Fruit fly (Drosophila melanogaster) whole organism, embryonic: ENCODE data around the gene Hn.

Experiments
- ATbp ChIP-seq: fragments of 200-800 bp; sonication (Bioruptor generic); optimal IDR thresholded peaks from 2 replicates; lab custom pipeline; 2017; ENCODE audit warnings: missing biosample characterization, mild to moderate bottlenecking, missing genetic modification characterization, missing genetic modification reagents
- Aef1 ChIP-seq: fragments of 200-800 bp; sonication (Bioruptor generic); IDR thresholded peaks from 3 replicates; pipeline ENCODE4 v1.3.6; 2022; ENCODE audit warnings: missing biosample characterization, missing genetic modification characterization
- Blimp-1 ChIP-seq: fragments of 200-800 bp; sonication (Bioruptor generic); optimal IDR thresholded peaks from 3 replicates; lab custom pipeline; 2018; ENCODE audit warnings: missing biosample characterization, missing genetic modification characterization, mild to moderate bottlenecking, moderate library complexity, missing genetic modification reagents
- CG11504 ChIP-seq: fragments of 200-800 bp; sonication (Bioruptor generic); optimal IDR thresholded peaks from 3 replicates; lab custom pipeline; 2019; ENCODE audit warnings: missing biosample characterization, mild to moderate bottlenecking, missing genetic modification characterization, moderate library complexity
- CG12236 ChIP-seq: fragments of 200-800 bp; sonication (Bioruptor generic); optimal IDR thresholded peaks from 2 replicates; lab custom pipeline; 2016; ENCODE audit warnings: missing biosample characterization, missing genetic modification characterization
- CG12659 ChIP-seq: fragments of 200-800 bp; sonication (Bioruptor generic); optimal IDR thresholded peaks from 3 replicates; lab custom pipeline; 2017; ENCODE audit warnings: mild to moderate bottlenecking, missing biosample characterization, missing genetic modification reagents, missing genetic modification characterization
- CG13296 ChIP-seq: fragments of 200-800 bp; sonication (Bioruptor generic); optimal IDR thresholded peaks from 3 replicates; lab custom pipeline; 2018; ENCODE audit warnings: missing biosample characterization, mild to moderate bottlenecking, missing genetic modification characterization
- CG17912 ChIP-seq: fragments of 200-800 bp; sonication (Bioruptor generic); optimal IDR thresholded peaks from 2 replicates; lab custom pipeline; 2018; ENCODE audit warnings: missing biosample characterization, mild to moderate bottlenecking, missing genetic modification characterization
- CG2712 ChIP-seq: fragments of 200-800 bp; optimal IDR thresholded peaks from 3 replicates; lab custom pipeline; 2019; ENCODE audit warnings: missing biosample characterization, mild to moderate bottlenecking, missing genetic modification characterization, moderate library complexity
- CG3163 ChIP-seq: fragments of 200-800 bp; sonication (Bioruptor generic); optimal IDR thresholded peaks from 3 replicates; lab custom pipeline; 2016; ENCODE audit warnings: missing biosample characterization, missing genetic modification characterization
- CG33213 ChIP-seq: fragments of 200-800 bp; sonication (Bioruptor generic); optimal IDR thresholded peaks from 3 replicates; lab custom pipeline; 2016; ENCODE audit warnings: missing biosample characterization, missing genetic modification characterization
- CG34224 ChIP-seq: fragments of 200-800 bp; sonication (Bioruptor generic); IDR thresholded peaks from 3 replicates; pipeline ENCODE4 v1.3.6; 2022; ENCODE audit warnings: missing biosample characterization, missing genetic modification characterization; ENCODE audit not compliant: partially characterized antibody
- CG34422 ChIP-seq: fragments of 200-800 bp; sonication (Bioruptor generic); IDR thresholded peaks from 3 replicates; pipeline ENCODE4 v1.3.6; 2022; ENCODE audit warnings: missing biosample characterization, missing genetic modification characterization
- CG4282 ChIP-seq: fragments of 200-800 bp; sonication (Bioruptor generic); optimal IDR thresholded peaks from 2 replicates; lab custom pipeline; 2016; ENCODE audit warnings: missing biosample characterization, missing genetic modification characterization
- CG4707 ChIP-seq: fragments of 200-800 bp; sonication (Bioruptor generic); optimal IDR thresholded peaks from 2 replicates; lab custom pipeline; 2018; ENCODE audit warnings: missing biosample characterization, mild to moderate bottlenecking, missing genetic modification characterization, moderate library complexity
- Dad ChIP-seq: fragments of 200-800 bp; sonication (Bioruptor generic); optimal IDR thresholded peaks from 3 replicates; lab custom pipeline; 2016; ENCODE audit warnings: missing biosample characterization, missing genetic modification characterization
- Dbx ChIP-seq: fragments of 200-800 bp; sonication (Bioruptor generic); IDR thresholded peaks from 3 replicates; pipeline ENCODE4 v1.3.6; 2022; ENCODE audit warnings: missing biosample characterization, missing genetic modification characterization
- Dip2 ChIP-seq: fragments of 200-800 bp; sonication (Bioruptor generic); IDR thresholded peaks from 2 replicates; pipeline ENCODE4 v1.3.6; 2022; ENCODE audit warnings: missing biosample characterization, missing genetic modification characterization
- Dll ChIP-seq: fragments of 200-800 bp; sonication (Bioruptor generic); IDR thresholded peaks from 4 replicates; pipeline ENCODE4 v1.3.6; 2022; ENCODE audit warnings: missing biosample characterization, missing genetic modification characterization; ENCODE audit not compliant: partially characterized antibody
- Doc2 ChIP-seq: fragments of 200-800 bp; sonication (Bioruptor generic); IDR thresholded peaks from 2 replicates; pipeline ENCODE4 v1.3.6; 2022; ENCODE audit warnings: missing biosample characterization, missing genetic modification characterization
- Ets65A ChIP-seq: fragments of 200-800 bp; sonication (Bioruptor generic); peaks from one replicate; lab custom pipeline; 2016; ENCODE audit warnings: missing biosample characterization, missing genetic modification characterization
- H15 ChIP-seq: fragments of 200-800 bp; sonication (Bioruptor generic); IDR thresholded peaks from 3 replicates; pipeline ENCODE4 v1.3.6; 2022; ENCODE audit warnings: missing biosample characterization, missing genetic modification characterization
- Trl ChIP-seq, 3 experiments: fragments of >200 bp in 2 of 3; fragments of 200-800 bp in 1 of 3; sonication (Bioruptor generic) in 1 of 3; optimal IDR thresholded peaks; 2 replicates in 1 of 3; 3 replicates in 2 of 3; lab custom pipeline; 2016 to 2017; ENCODE audit warnings: missing biosample characterization in 1 of 3, missing genetic modification characterization in 1 of 3
- Vsx1 ChIP-seq: fragments of 200-800 bp; sonication (Bioruptor generic); optimal IDR thresholded peaks from 2 replicates; lab custom pipeline; 2017; ENCODE audit warnings: missing biosample characterization, mild to moderate bottlenecking, missing genetic modification characterization, missing genetic modification reagents
- abd-A ChIP-seq: fragments of 200-800 bp; sonication (Bioruptor generic); optimal IDR thresholded peaks from 3 replicates; lab custom pipeline; 2019; ENCODE audit warnings: missing biosample characterization, mild to moderate bottlenecking, missing genetic modification characterization, moderate library complexity
- cg ChIP-seq: fragments of 200-800 bp; sonication (Bioruptor generic); optimal IDR thresholded peaks from 3 replicates; lab custom pipeline; 2019; ENCODE audit warnings: missing biosample characterization, mild to moderate bottlenecking, missing genetic modification characterization, moderate library complexity
- chinmo ChIP-seq: fragments of 200-800 bp; sonication (Bioruptor generic); IDR thresholded peaks from 4 replicates; pipeline ENCODE4 v1.3.6; 2022; ENCODE audit warnings: missing biosample characterization, missing genetic modification characterization; ENCODE audit not compliant: partially characterized antibody
- chn ChIP-seq: fragments of 200-800 bp; sonication (Bioruptor generic); optimal IDR thresholded peaks from 2 replicates; lab custom pipeline; 2016; ENCODE audit warnings: missing biosample characterization, missing genetic modification characterization
- corto ChIP-seq: fragments of 200-800 bp; sonication (Bioruptor generic); optimal IDR thresholded peaks from 2 replicates; lab custom pipeline; 2016; ENCODE audit warnings: missing biosample characterization, mild to moderate bottlenecking, missing genetic modification characterization, moderate library complexity
- cwo ChIP-seq: fragments of 200-800 bp; sonication (Bioruptor generic); optimal IDR thresholded peaks from 3 replicates; lab custom pipeline; 2017; ENCODE audit warnings: missing biosample characterization, missing genetic modification characterization, mild to moderate bottlenecking, moderate library complexity, missing genetic modification reagents
- dan ChIP-seq: fragments of 200-800 bp; sonication (Bioruptor generic); IDR thresholded peaks from 2 replicates; pipeline ENCODE4 v1.3.6; 2022; ENCODE audit warnings: missing biosample characterization, missing genetic modification characterization
- fru ChIP-seq: fragments of >200 bp; optimal IDR thresholded peaks from 2 replicates; lab custom pipeline; 2017
- ind ChIP-seq: fragments of 200-800 bp; sonication (Bioruptor generic); optimal IDR thresholded peaks from 3 replicates; lab custom pipeline; 2016; ENCODE audit warnings: missing biosample characterization, missing genetic modification characterization
- inv ChIP-seq: fragments of 200-800 bp; sonication (Bioruptor generic); IDR thresholded peaks from 2 replicates; pipeline ENCODE4 v1.3.6; 2022; ENCODE audit warnings: missing biosample characterization, missing genetic modification characterization; ENCODE audit not compliant: partially characterized antibody
- kah ChIP-seq: fragments of 200-800 bp; sonication (Bioruptor generic); optimal IDR thresholded peaks from 2 replicates; lab custom pipeline; 2018; ENCODE audit warnings: missing biosample characterization, mild to moderate bottlenecking, missing genetic modification characterization
- kay ChIP-seq: fragments of 200-800 bp; sonication (Bioruptor generic); optimal IDR thresholded peaks from 2 replicates; lab custom pipeline; 2016; ENCODE audit warnings: missing biosample characterization, missing genetic modification characterization
- knrl ChIP-seq: fragments of 200-800 bp; sonication (Bioruptor generic); IDR thresholded peaks from 3 replicates; pipeline ENCODE4 v1.3.6; 2022; ENCODE audit warnings: missing biosample characterization, missing genetic modification characterization; ENCODE audit not compliant: partially characterized antibody
- lbe ChIP-seq: fragments of 200-800 bp; sonication (Bioruptor generic); optimal IDR thresholded peaks from 2 replicates; lab custom pipeline; 2016; ENCODE audit warnings: missing biosample characterization, mild to moderate bottlenecking, missing genetic modification characterization
- mirr ChIP-seq: fragments of 200-800 bp; sonication (Bioruptor generic); optimal IDR thresholded peaks from 3 replicates; lab custom pipeline; 2018; ENCODE audit warnings: missing biosample characterization, mild to moderate bottlenecking, missing genetic modification characterization
- nom ChIP-seq: fragments of 200-800 bp; sonication (Bioruptor generic); optimal IDR thresholded peaks from 2 replicates; lab custom pipeline; 2017; ENCODE audit warnings: missing biosample characterization, missing genetic modification characterization, mild to moderate bottlenecking, moderate library complexity, missing genetic modification reagents
- psq ChIP-seq: fragments of 200-800 bp; sonication (Bioruptor generic); optimal IDR thresholded peaks from 2 replicates; lab custom pipeline; 2017; ENCODE audit warnings: missing biosample characterization, missing genetic modification characterization
- sd ChIP-seq: fragments of 200-800 bp; sonication (Bioruptor generic); optimal IDR thresholded peaks from 3 replicates; lab custom pipeline; 2018; ENCODE audit warnings: missing biosample characterization, mild to moderate bottlenecking, missing genetic modification characterization, moderate library complexity
- sens-2 ChIP-seq: fragments of 200-800 bp; sonication (Bioruptor generic); IDR thresholded peaks from 2 replicates; pipeline ENCODE4 v1.3.6; 2022; ENCODE audit warnings: missing biosample characterization, missing genetic modification characterization
- shn ChIP-seq: fragments of 200-800 bp; sonication (Bioruptor generic); optimal IDR thresholded peaks from 3 replicates; lab custom pipeline; 2016; ENCODE audit warnings: missing biosample characterization, missing genetic modification characterization
- tap ChIP-seq: fragments of 200-800 bp; optimal IDR thresholded peaks from 3 replicates; lab custom pipeline; 2019; ENCODE audit warnings: missing biosample characterization, mild to moderate bottlenecking, missing genetic modification characterization, moderate library complexity
- zfh2 ChIP-seq: fragments of 200-800 bp; sonication (Bioruptor generic); optimal IDR thresholded peaks from 2 replicates; lab custom pipeline; 2016; ENCODE audit warnings: missing biosample characterization, missing genetic modification characterization

The Hn gene

DNA sequence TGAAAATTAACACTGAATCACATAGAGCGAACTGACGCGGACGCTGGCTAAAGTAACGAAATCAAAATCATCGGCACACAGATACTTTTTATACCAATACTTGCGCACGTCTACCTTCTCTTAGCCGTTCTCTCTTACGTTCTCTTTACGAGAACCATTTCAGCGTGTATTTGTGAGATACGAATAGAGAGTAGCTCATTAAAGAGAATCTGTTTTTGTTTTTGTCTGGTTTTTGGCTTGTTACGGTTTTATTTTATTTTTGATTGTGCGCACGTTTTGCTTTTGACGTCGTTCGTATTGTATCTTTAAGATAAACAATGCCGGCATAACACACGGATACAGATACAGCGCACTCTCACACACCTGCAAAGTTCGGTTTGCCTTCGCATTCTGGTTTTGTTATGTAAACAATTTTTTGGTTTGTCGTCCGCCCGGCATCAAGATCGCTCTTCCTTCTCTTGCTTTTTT is 45.1 kb downstream of the Hn start (continued):
- TF ChIP-seq Dip2 (GFP tag; lab: Robert Waterston, UW): no peak
- peak; percentile 27 for TF ChIP-seq mirr (GFP tag; lab: Kevin White, UChicago)
- TF ChIP-seq CG3163 (GFP tag; lab: Kevin White, UChicago): peak; percentile 99
- no peak for TF ChIP-seq ind
- no peak for TF ChIP-seq chn (GFP tag; lab: Kevin White, UChicago)
- no peak for TF ChIP-seq H15
- 0 out of 2 replicates have a peak, but pooled peaks have one; percentile 16 for TF ChIP-seq sens-2 (GFP tag; lab: Robert Waterston, UW)
- peak; percentile 55 for TF ChIP-seq kah
- TF ChIP-seq cg (GFP tag; lab: Kevin White, UChicago): peak; percentile 75
- no peak for TF ChIP-seq fru (lab: Kevin White, UChicago)
- TF ChIP-seq Ets65A: no peak
- TF ChIP-seq chinmo (GFP tag; lab: Robert Waterston, UW): peak; percentile 88; the same call in 2 of the 4 replicates
- no peak for TF ChIP-seq dan (GFP tag; lab: Robert Waterston, UW)
- TF ChIP-seq CG2712 (tag; lab: Kevin White, UChicago): no peak
- peak; percentile 27 for TF ChIP-seq abd-A (tag; lab: Kevin White, UChicago)
- no peak for TF ChIP-seq Dad (GFP tag; lab: Kevin White, UChicago)
- TF ChIP-seq zfh2 (GFP tag; lab: Kevin White, UChicago): no peak
- TF ChIP-seq CG4707: no peak
- no peak for TF ChIP-seq knrl (GFP tag; lab: Robert Waterston, UW)
- no peak for TF ChIP-seq CG12236 (GFP tag; lab: Kevin White, UChicago)
- TF ChIP-seq CG12659 (GFP tag; lab: Kevin White, UChicago): no peak
- TF ChIP-seq corto: peak; percentile 60
- TF ChIP-seq CG34422 (GFP tag; lab: Robert Waterston, UW): peak; percentile 17; the same call in 1 of the 3 replicates
- no peak for TF ChIP-seq shn
- no peak for TF ChIP-seq ATbp (GFP tag; lab: Kevin White, UChicago)
- TF ChIP-seq nom (GFP tag; lab: Kevin White, UChicago): peak; percentile 65
- peak; percentile 65 for TF ChIP-seq lbe
- TF ChIP-seq Aef1 (GFP tag; lab: Robert Waterston, UW): no peak
- TF ChIP-seq CG34224 (GFP tag; lab: Robert Waterston, UW): peak; percentile 36; the same call in 2 of the 3 replicates
- no peak for TF ChIP-seq CG4282 (GFP tag; lab: Kevin White, UChicago)
- no peak for TF ChIP-seq inv (GFP tag; lab: Robert Waterston, UW)
- TF ChIP-seq psq (GFP tag; lab: Kevin White, UChicago): no peak
- TF ChIP-seq Blimp-1 (GFP tag; lab: Kevin White, UChicago): no peak
- peak; percentile 88 to 96 for TF ChIP-seq Trl (optimal IDR thresholded peaks at IDR 0.05; lab: Kevin White, UChicago)
- TF ChIP-seq Trl (GFP tag; optimal IDR thresholded peaks at IDR 0.05; lab: Kevin White, UChicago): no peak
- TF ChIP-seq CG13296 (GFP tag; lab: Kevin White, UChicago): peak; percentile 34
- TF ChIP-seq Doc2 (GFP tag; lab: Robert Waterston, UW): no peak
- TF ChIP-seq Dbx: no peak
- no peak for TF ChIP-seq CG17912 (GFP tag; lab: Kevin White, UChicago)
- TF ChIP-seq CG33213 (GFP tag; lab: Kevin White, UChicago): no peak
- TF ChIP-seq Dll (GFP tag; lab: Robert Waterston, UW): 0 out of 4 replicates have a peak, but pooled peaks have one; percentile 19
- peak; percentile 44 for TF ChIP-seq CG11504 (tag; lab: Kevin White, UChicago)
- TF ChIP-seq tap (tag; lab: Kevin White, UChicago): peak; percentile 2
- peak; percentile 86 for TF ChIP-seq sd (tag; lab: Kevin White, UChicago)
- TF ChIP-seq Vsx1 (GFP tag; lab: Kevin White, UChicago): no peak
- TF ChIP-seq cwo (GFP tag; lab: Kevin White, UChicago): peak; percentile 76
- TF ChIP-seq kay (GFP tag; lab: Kevin White, UChicago): no peak
